Worm (Caenorhabditis elegans) whole organism, L3 larva: Measurements from ENCODE around the gene F58H1.3.
A peak's percentile ranks its signal among the peaks of the same experiment; 100 is the strongest.

Experiments used
- R02D3.7 ChIP-seq: fragments of 150-350 bp; optimal IDR thresholded peaks from 2 replicates; lab custom pipeline; 2014; ENCODE audit warnings: missing biosample characterization, missing genetic modification characterization
- ZK546.5 ChIP-seq: sonication (generic microtip); optimal IDR thresholded peaks from 2 replicates; lab custom pipeline; 2017; ENCODE audit warnings: missing biosample characterization, missing genetic modification characterization
- aly-2 ChIP-seq: fragments of 150-350 bp; optimal IDR thresholded peaks from 2 replicates; lab custom pipeline; 2014; ENCODE audit warnings: missing biosample characterization, missing genetic modification characterization
- ama-1 ChIP-seq: fragments of 150-350 bp; optimal IDR thresholded peaks from 2 replicates; lab custom pipeline; 2018
- ceh-28 ChIP-seq: fragments of 150-350 bp; optimal IDR thresholded peaks from 2 replicates; lab custom pipeline; 2014; ENCODE audit warnings: missing biosample characterization, missing genetic modification reagents, missing genetic modification characterization
- ceh-82 ChIP-seq: fragments of 150-350 bp; optimal IDR thresholded peaks from 2 replicates; lab custom pipeline; 2014; ENCODE audit warnings: missing biosample characterization, missing genetic modification characterization
- ceh-9 ChIP-seq: sonication (generic microtip); optimal IDR thresholded peaks from 2 replicates; lab custom pipeline; 2018; ENCODE audit warnings: missing biosample characterization, missing genetic modification characterization
- daf-12 ChIP-seq: fragments of 150-350 bp; optimal IDR thresholded peaks from 2 replicates; lab custom pipeline; 2014; ENCODE audit warnings: missing biosample characterization, missing genetic modification reagents, missing genetic modification characterization
- egl-27 ChIP-seq: sonication (generic microtip); optimal IDR thresholded peaks from 4 replicates; lab custom pipeline; 2017; ENCODE audit warnings: missing biosample characterization, missing genetic modification reagents, missing genetic modification characterization
- fkh-10 ChIP-seq: sonication (generic microtip); optimal IDR thresholded peaks from 2 replicates; lab custom pipeline; 2017; ENCODE audit warnings: missing biosample characterization, missing genetic modification reagents, missing genetic modification characterization
- fkh-2 ChIP-seq: fragments of 150-350 bp; optimal IDR thresholded peaks from 2 replicates; lab custom pipeline; 2014; ENCODE audit warnings: missing biosample characterization, missing genetic modification reagents, missing genetic modification characterization
- hmg-11 ChIP-seq: sonication (generic microtip); optimal IDR thresholded peaks from 2 replicates; lab custom pipeline; 2016; ENCODE audit warnings: missing genetic modification characterization, missing compliant biosample characterization
- lin-15B ChIP-seq: fragments of 150-350 bp; optimal IDR thresholded peaks from 2 replicates; lab custom pipeline; 2014; ENCODE audit warnings: missing biosample characterization, missing genetic modification characterization
- lin-39 ChIP-seq: fragments of 150-350 bp; optimal IDR thresholded peaks from 2 replicates; lab custom pipeline; 2018; ENCODE audit warnings: missing biosample characterization, missing genetic modification reagents, missing genetic modification characterization
- lsy-12 ChIP-seq: sonication (generic microtip); optimal IDR thresholded peaks from 2 replicates; lab custom pipeline; 2016; ENCODE audit warnings: mild to moderate bottlenecking, missing genetic modification characterization, missing compliant biosample characterization
- mdl-1 ChIP-seq: fragments of 150-350 bp; optimal IDR thresholded peaks from 2 replicates; lab custom pipeline; 2014; ENCODE audit warnings: missing biosample characterization, missing genetic modification characterization
- nhr-12 ChIP-seq: fragments of 150-350 bp; optimal IDR thresholded peaks from 2 replicates; lab custom pipeline; 2014; ENCODE audit warnings: missing biosample characterization, missing genetic modification characterization
- nhr-28 ChIP-seq: fragments of 150-350 bp; optimal IDR thresholded peaks from 2 replicates; lab custom pipeline; 2014; ENCODE audit warnings: missing biosample characterization, missing genetic modification characterization
- nhr-43 ChIP-seq: sonication (generic microtip); optimal IDR thresholded peaks from 2 replicates; lab custom pipeline; 2016; ENCODE audit warnings: mild to moderate bottlenecking, missing genetic modification characterization, missing compliant biosample characterization; ENCODE audit not compliant: poor library complexity, severe bottlenecking
- nhr-67 ChIP-seq: fragments of 150-350 bp; optimal IDR thresholded peaks from 2 replicates; lab custom pipeline; 2014; ENCODE audit warnings: missing biosample characterization, missing genetic modification characterization
- nhr-77 ChIP-seq: fragments of 150-350 bp; optimal IDR thresholded peaks from 2 replicates; lab custom pipeline; 2014; ENCODE audit warnings: missing biosample characterization, missing genetic modification characterization
- pha-4 ChIP-seq: fragments of 150-350 bp; optimal IDR thresholded peaks from 2 replicates; lab custom pipeline; 2014; ENCODE audit warnings: missing biosample characterization, missing genetic modification reagents, missing genetic modification characterization
- sea-2 ChIP-seq: fragments of 150-350 bp; sonication (generic microtip); optimal IDR thresholded peaks from 4 replicates; lab custom pipeline; 2014; ENCODE audit warnings: missing biosample characterization, missing genetic modification reagents, missing genetic modification characterization
- skn-1 ChIP-seq: fragments of 150-350 bp; optimal IDR thresholded peaks from 2 replicates; lab custom pipeline; 2014; ENCODE audit warnings: missing biosample characterization, missing genetic modification characterization
- snpc-4 ChIP-seq: fragments of 150-350 bp; optimal IDR thresholded peaks from 2 replicates; lab custom pipeline; 2014; ENCODE audit warnings: missing biosample characterization, missing genetic modification characterization
- tbx-2 ChIP-seq: sonication (generic microtip); optimal IDR thresholded peaks from 2 replicates; lab custom pipeline; 2016; ENCODE audit warnings: mild to moderate bottlenecking, missing genetic modification characterization, missing compliant biosample characterization
- unc-62 ChIP-seq: fragments of 150-350 bp; sonication (generic microtip); optimal IDR thresholded peaks from 4 replicates; lab custom pipeline; 2014; ENCODE audit warnings: missing biosample characterization, missing genetic modification reagents, missing genetic modification characterization
- zag-1 ChIP-seq: fragments of 150-350 bp; optimal IDR thresholded peaks from 2 replicates; lab custom pipeline; 2014; ENCODE audit warnings: missing biosample characterization, missing genetic modification characterization
- ztf-11 ChIP-seq: fragments of 150-350 bp; optimal IDR thresholded peaks from 2 replicates; lab custom pipeline; 2014; ENCODE audit warnings: missing biosample characterization, missing genetic modification characterization
- ztf-4 ChIP-seq: fragments of 150-350 bp; optimal IDR thresholded peaks from 2 replicates; lab custom pipeline; 2014; ENCODE audit warnings: missing biosample characterization, missing genetic modification characterization

F58H1.3 gene

DNA sequence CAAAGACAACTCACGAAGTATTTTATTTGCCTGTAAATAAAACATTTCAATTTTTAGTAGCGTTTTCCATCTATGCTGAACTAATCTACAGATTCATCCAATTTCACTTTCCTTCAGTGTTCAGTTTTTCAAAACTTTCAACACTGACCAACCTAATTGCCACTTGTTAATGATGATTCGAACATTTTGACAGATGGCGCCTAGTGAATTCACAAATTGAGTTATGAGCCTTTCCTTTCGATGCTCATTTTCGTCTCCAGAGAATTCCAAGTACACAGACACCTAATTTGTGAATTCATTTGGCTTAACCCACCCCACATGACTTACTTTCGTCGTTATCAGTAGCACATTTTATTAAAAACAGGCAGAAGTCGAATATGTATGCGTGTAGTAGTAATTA lies 13.0 kb downstream of the F58H1.3 start:
- TF ChIP-seq ceh-82 (no peak), daf-12 (tag; lab: Kevin White, UChicago) (no peak), ztf-11 (tag; lab: Kevin White, UChicago) (no peak), lsy-12 (tag; lab: Kevin White, UChicago) (no peak), hmg-11 (tag; lab: Kevin White, UChicago) (no peak), lin-15B (tag; lab: Kevin White, UChicago) (no peak), ceh-9 (tag; lab: Kevin White, UChicago) (no peak), ztf-4 (no peak), ZK546.5 (no peak), mdl-1 (no peak), sea-2 (no peak), egl-27 (tag; lab: Kevin White, UChicago) (no peak), ceh-28 (tag; lab: Kevin White, UChicago) (no peak), skn-1 (tag; lab: Kevin White, UChicago) (no peak), unc-62 (GFP tag; lab: Kevin White, UChicago) (no peak)

DNA sequence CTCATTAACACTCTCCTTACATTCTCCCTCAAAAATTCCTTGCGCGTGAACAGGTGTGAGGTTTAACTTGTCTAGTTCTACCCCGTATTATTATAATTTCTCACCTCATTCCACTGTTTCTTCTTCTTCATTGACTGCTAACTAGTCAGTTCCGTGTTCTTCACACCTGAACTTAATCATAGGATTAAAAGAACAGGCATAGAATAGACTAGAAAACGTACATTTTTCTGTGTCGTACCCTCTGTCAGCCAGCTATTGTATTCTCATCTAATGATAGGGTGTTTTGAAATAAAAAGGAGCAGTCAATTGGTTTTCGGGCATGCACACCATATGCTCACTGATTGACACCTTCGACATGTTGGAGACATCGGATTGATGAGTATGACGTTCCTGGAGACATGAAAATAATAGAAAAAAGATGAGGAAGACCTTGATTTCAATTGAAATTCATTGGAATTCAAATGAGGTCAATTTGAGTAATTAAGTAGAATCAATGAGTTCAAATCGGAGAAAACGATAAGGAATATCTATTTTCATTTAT lies 13.7 kb downstream of the F58H1.3 start:
- no peak for TF ChIP-seq R02D3.7 (tag; lab: Kevin White, UChicago)
- TF ChIP-seq nhr-67 (tag; lab: Kevin White, UChicago), result no peak
- no peak for TF ChIP-seq nhr-77 (tag; lab: Kevin White, UChicago)
- TF ChIP-seq nhr-28, result no peak
- no peak for TF ChIP-seq daf-12 (tag; lab: Kevin White, UChicago)
- no peak for TF ChIP-seq tbx-2 (tag; lab: Kevin White, UChicago)
- TF ChIP-seq nhr-12 (tag; lab: Kevin White, UChicago), result no peak
- TF ChIP-seq ama-1 (lab: Kevin White, UChicago), result no peak
- no peak for TF ChIP-seq ceh-82
- TF ChIP-seq ztf-11 (tag; lab: Kevin White, UChicago), result no peak
- TF ChIP-seq ZK546.5, result no peak

- no peak for TF ChIP-seq aly-2
- no peak for TF ChIP-seq nhr-43 (tag; lab: Kevin White, UChicago)
- TF ChIP-seq zag-1 (tag; lab: Kevin White, UChicago), result no peak
- TF ChIP-seq mdl-1, result no peak
- TF ChIP-seq nhr-12 (tag; lab: Kevin White, UChicago), result no peak
These were observed 14.8 kb downstream of the F58H1.3 start for ce11 chrV:11948581-11948980.

DNA sequence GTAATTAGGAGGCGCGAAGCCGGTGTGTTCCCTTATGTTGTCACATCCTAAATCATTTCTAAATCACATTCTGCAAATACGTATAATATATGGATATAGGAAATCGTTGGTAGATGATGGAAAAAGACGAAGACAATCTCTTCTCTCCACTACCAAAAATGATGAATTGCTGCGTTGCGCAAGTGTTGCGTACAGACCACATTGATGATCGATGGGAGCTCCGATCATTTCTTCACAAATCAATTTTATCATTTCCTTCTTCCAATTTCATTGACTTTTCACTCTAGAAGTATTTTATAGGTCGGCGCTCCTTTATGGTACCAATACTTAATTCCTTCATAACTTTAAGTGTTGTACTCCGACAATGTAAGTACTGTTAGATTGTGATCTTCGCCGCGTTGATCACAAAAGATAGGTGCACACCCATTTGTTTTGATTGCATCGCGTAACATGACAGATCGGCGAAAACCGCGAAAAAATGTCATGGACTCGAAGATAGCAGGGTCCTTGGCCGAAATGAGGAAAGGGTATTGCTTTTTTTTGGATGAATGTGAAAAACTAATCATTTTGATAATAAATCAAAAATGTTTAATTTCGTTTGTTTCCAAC lies 15.8 kb downstream of the F58H1.3 start:
- TF ChIP-seq lin-39 (tag; lab: Kevin White, UChicago) (peak; percentile 31), fkh-2 (tag; lab: Kevin White, UChicago) (no peak)
- TF ChIP-seq, all 47 proteins: peak for 1

DNA sequence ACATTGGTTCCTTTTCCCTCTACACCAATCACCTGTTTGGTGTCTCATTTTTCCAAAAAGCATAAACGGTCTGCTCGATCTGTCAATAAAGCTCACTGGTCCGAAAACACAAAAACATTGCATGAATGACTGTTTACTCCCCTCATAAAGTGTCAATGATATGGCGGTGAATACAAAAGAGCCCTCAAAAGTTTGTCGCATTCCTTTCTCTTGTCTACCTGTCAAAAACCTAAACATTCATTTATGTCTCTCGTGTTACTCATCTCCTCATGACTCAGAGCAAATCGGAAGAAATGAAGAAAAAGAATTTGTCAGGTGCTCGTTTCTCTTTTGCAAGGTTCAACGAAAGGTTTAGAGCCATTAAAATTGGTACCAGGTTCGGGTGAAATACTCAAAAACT lies 17.4 kb downstream of the F58H1.3 start:
- TF ChIP-seq snpc-4 (no peak), pha-4 (tag; lab: Kevin White, UChicago) (peak; percentile 67)

- no peak for TF ChIP-seq sea-2
- peak; percentile 12 for TF ChIP-seq pha-4 (tag; lab: Kevin White, UChicago)
These were observed 19.2 kb downstream of the F58H1.3 start for ce11 chrV:11952854-11953447.

- TF ChIP-seq pha-4 (tag; lab: Kevin White, UChicago), result no peak
- TF ChIP-seq fkh-10 (GFP tag; lab: Kevin White, UChicago), result peak; percentile 81
These were observed 19.8 kb downstream of the F58H1.3 start for ce11 chrV:11953621-11954020.
